Worm (Caenorhabditis elegans): ENCODE measurements around the gene lron-14.

lron-14 gene

ce11 chrIV:9610923-9611322, 44.5 kb upstream of the lron-14 start:
- TF ChIP-seq K02D7.2 (tag; optimal IDR thresholded peaks at IDR 0.05): no peak
- TF ChIP-seq nfya-1 (tag; optimal IDR thresholded peaks at IDR 0.05): no peak
- TF ChIP-seq syd-9 (tag; optimal IDR thresholded peaks at IDR 0.05): no peak
- TF ChIP-seq unc-3 (GFP tag; conservative IDR thresholded peaks at IDR 0.05): no peak
- TF ChIP-seq unc-3 (tag; optimal IDR thresholded peaks at IDR 0.05): no peak
- TF ChIP-seq ref-2 (tag; optimal IDR thresholded peaks at IDR 0.05): no peak

ce11 chrIV:9609095-9609494, 42.7 kb upstream of the lron-14 start:
- TF ChIP-seq zip-5 (tag; optimal IDR thresholded peaks at IDR 0.05): no peak
- TF ChIP-seq ceh-19 (GFP tag; optimal IDR thresholded peaks at IDR 0.05): no peak
- no peak for TF ChIP-seq rnt-1 (tag; optimal IDR thresholded peaks at IDR 0.05)
- no peak for TF ChIP-seq pax-1 (tag; optimal IDR thresholded peaks at IDR 0.05)
- TF ChIP-seq F13H6.1 (tag; optimal IDR thresholded peaks at IDR 0.05): no peak
- no peak for TF ChIP-seq lim-6 (tag; optimal IDR thresholded peaks at IDR 0.05)
- TF ChIP-seq ceh-2 (tag; optimal IDR thresholded peaks at IDR 0.05): no peak
- no peak for TF ChIP-seq ceh-48 (tag; optimal IDR thresholded peaks at IDR 0.05)
- TF ChIP-seq ref-2 (tag; optimal IDR thresholded peaks at IDR 0.05): no peak
- no peak for TF ChIP-seq C08G9.2 (tag; optimal IDR thresholded peaks at IDR 0.05)
- no peak for TF ChIP-seq ceh-24 (tag; optimal IDR thresholded peaks at IDR 0.05)
- TF ChIP-seq npax-4 (tag; optimal IDR thresholded peaks at IDR 0.05): no peak
- no peak for TF ChIP-seq unc-55 (GFP tag; optimal IDR thresholded peaks at IDR 0.05)
- TF ChIP-seq ceh-14 (tag; optimal IDR thresholded peaks at IDR 0.05): no peak
- no peak for TF ChIP-seq pat-9 (tag; optimal IDR thresholded peaks at IDR 0.05)
- TF ChIP-seq eyg-1 (tag; optimal IDR thresholded peaks at IDR 0.05): no peak
- TF ChIP-seq dve-1 (tag; optimal IDR thresholded peaks at IDR 0.05): no peak
- no peak for TF ChIP-seq pag-3 (tag; optimal IDR thresholded peaks at IDR 0.05; ENCODE audit: borderline replicate concordance)
- TF ChIP-seq hlh-6 (tag; optimal IDR thresholded peaks at IDR 0.05): no peak

ce11 chrIV:9607945-9608344, 41.5 kb upstream of the lron-14 start:
- TF ChIP-seq hlh-15 (tag; optimal IDR thresholded peaks at IDR 0.05): no peak
- TF ChIP-seq unc-86 (tag; optimal IDR thresholded peaks at IDR 0.05): no peak
- TF ChIP-seq pqm-1 (tag; optimal IDR thresholded peaks at IDR 0.05): no peak

ce11 chrIV:9601595-9601994, 35.2 kb upstream of the lron-14 start, which contains the start of gene aat-1:
Gene aat-1 (minus strand): TSS chrIV:9601695.
- TF ChIP-seq npax-4 (tag; optimal IDR thresholded peaks at IDR 0.05): no peak
- no peak for TF ChIP-seq tbx-2 (tag; optimal IDR thresholded peaks at IDR 0.05)
- TF ChIP-seq unc-55 (GFP tag; optimal IDR thresholded peaks at IDR 0.05): no peak
- TF ChIP-seq ceh-6 (GFP tag; optimal IDR thresholded peaks at IDR 0.05): no peak
- TF ChIP-seq ceh-45 (GFP tag; IDR thresholded peaks at IDR 0.05): no peak
- no peak for TF ChIP-seq pqm-1 (tag; optimal IDR thresholded peaks at IDR 0.05)
- no peak for TF ChIP-seq ets-4 (tag; optimal IDR thresholded peaks at IDR 0.05)
- no peak for TF ChIP-seq nhr-232 (tag; optimal IDR thresholded peaks at IDR 0.05)
- TF ChIP-seq ceh-14 (tag; optimal IDR thresholded peaks at IDR 0.05): no peak
- no peak for TF ChIP-seq lim-6 (tag; optimal IDR thresholded peaks at IDR 0.05)
- TF ChIP-seq sox-2 (GFP tag; IDR thresholded peaks at IDR 0.05): no peak
- no peak for TF ChIP-seq nhr-11 (tag; optimal IDR thresholded peaks at IDR 0.05)
- TF ChIP-seq sox-4 (tag; optimal IDR thresholded peaks at IDR 0.05): no peak
- no peak for TF ChIP-seq Y22D7AL.16 (tag; optimal IDR thresholded peaks at IDR 0.05)
- TF ChIP-seq mec-3 (tag; optimal IDR thresholded peaks at IDR 0.05; ENCODE audit: borderline replicate concordance): no peak
- no peak for TF ChIP-seq ceh-31 (tag; optimal IDR thresholded peaks at IDR 0.05)
- TF ChIP-seq zip-5 (tag; optimal IDR thresholded peaks at IDR 0.05): no peak
- no peak for TF ChIP-seq pros-1 (tag; optimal IDR thresholded peaks at IDR 0.05)
- TF ChIP-seq hlh-15 (tag; optimal IDR thresholded peaks at IDR 0.05): no peak
- no peak for TF ChIP-seq C38D4.7 (GFP tag; optimal IDR thresholded peaks at IDR 0.05)
